Worm (Caenorhabditis elegans) whole organism, L1 larva: ENCODE measurements around the gene meg-3.

ENCODE experiments used
- C34B4.2 ChIP-seq: sonication (generic microtip); optimal IDR thresholded peaks from 2 replicates; lab custom pipeline; 2017; ENCODE audit warnings: mild to moderate bottlenecking, missing genetic modification characterization, missing compliant biosample characterization
- F16B12.6 ChIP-seq: fragments of 150-350 bp; optimal IDR thresholded peaks from 2 replicates; lab custom pipeline; 2014; ENCODE audit warnings: missing biosample characterization, missing genetic modification characterization
- aha-1 ChIP-seq: fragments of 150-350 bp; optimal IDR thresholded peaks from 2 replicates; lab custom pipeline; 2014; ENCODE audit warnings: missing biosample characterization, missing genetic modification characterization
- aly-2 ChIP-seq: fragments of 150-350 bp; optimal IDR thresholded peaks from 2 replicates; lab custom pipeline; 2014; ENCODE audit warnings: missing biosample characterization, missing genetic modification characterization
- blmp-1 ChIP-seq: fragments of 150-350 bp; optimal IDR thresholded peaks from 2 replicates; lab custom pipeline; 2014; ENCODE audit warnings: missing biosample characterization, missing genetic modification characterization
- ceh-63 ChIP-seq: fragments of 200-800 bp; sonication (Bioruptor generic); optimal IDR thresholded peaks from 2 replicates; lab custom pipeline; 2018; ENCODE audit warnings: mild to moderate bottlenecking, missing genetic modification characterization, missing compliant biosample characterization
- ceh-82 ChIP-seq, 3 experiments: fragments of 150-350 bp in 1 of 3; sonication (generic microtip) in 2 of 3; optimal IDR thresholded peaks; 2 replicates each; lab custom pipeline; 2014 to 2017; ENCODE audit warnings: missing biosample characterization in 3 of 3, missing genetic modification characterization in 3 of 3
- ceh-88 ChIP-seq: fragments of 200-800 bp; sonication (Bioruptor generic); IDR thresholded peaks from 2 replicates; pipeline ENCODE4 v1.3.6; 2022; ENCODE audit warnings: missing genetic modification characterization, missing compliant biosample characterization
- ceh-90 ChIP-seq: sonication (generic microtip); optimal IDR thresholded peaks from 2 replicates; lab custom pipeline; 2016; ENCODE audit warnings: missing genetic modification characterization, missing compliant biosample characterization
- dsc-1 ChIP-seq: sonication (generic microtip); optimal IDR thresholded peaks from 2 replicates; lab custom pipeline; 2016; ENCODE audit warnings: mild to moderate bottlenecking, missing genetic modification characterization, missing compliant biosample characterization
- efl-1 ChIP-seq, 4 experiments: fragments of 150-350 bp; optimal IDR thresholded peaks in 3 of 4; peaks in 1 of 4; 1 replicate in 1 of 4; 2 replicates in 3 of 4; lab custom pipeline; 2014; ENCODE audit warnings: missing biosample characterization in 2 of 4, missing genetic modification characterization in 2 of 4, missing genetic modification reagents in 2 of 4
- egl-13 ChIP-seq: sonication (generic microtip); optimal IDR thresholded peaks from 2 replicates; lab custom pipeline; 2016; ENCODE audit warnings: missing genotype, missing genetic modification reagents, missing genetic modification characterization, missing compliant biosample characterization
- egl-27 ChIP-seq, 2 experiments: fragments of 150-350 bp in 1 of 2; sonication (generic microtip); optimal IDR thresholded peaks; 3 replicates each; lab custom pipeline; 2017 to 2018; ENCODE audit warnings: missing biosample characterization in 2 of 2, missing genetic modification characterization in 2 of 2, missing genetic modification reagents in 2 of 2
- elt-2 ChIP-seq: sonication (generic microtip); optimal IDR thresholded peaks from 2 replicates; lab custom pipeline; 2016; ENCODE audit warnings: missing genetic modification characterization, mild to moderate bottlenecking, inconsistent platforms, missing compliant biosample characterization, missing genetic modification reagents
- fkh-10 ChIP-seq: sonication (generic microtip); optimal IDR thresholded peaks from 2 replicates; lab custom pipeline; 2017; ENCODE audit warnings: missing biosample characterization, missing genetic modification reagents, missing genetic modification characterization
- fos-1 ChIP-seq: fragments of 150-350 bp; optimal IDR thresholded peaks from 2 replicates; lab custom pipeline; 2014; ENCODE audit warnings: missing biosample characterization, missing genetic modification characterization
- irx-1 ChIP-seq: sonication (generic microtip); optimal IDR thresholded peaks from 2 replicates; lab custom pipeline; 2016; ENCODE audit warnings: missing genetic modification characterization, missing compliant biosample characterization
- isw-1 ChIP-seq: fragments of 200-800 bp; sonication (Bioruptor generic); IDR thresholded peaks from 2 replicates; pipeline ENCODE4 v1.3.6; 2022; ENCODE audit warnings: missing genetic modification characterization, missing compliant biosample characterization
- lin-13 ChIP-seq: fragments of 150-350 bp; optimal IDR thresholded peaks from 2 replicates; lab custom pipeline; 2014; ENCODE audit warnings: missing biosample characterization, missing genetic modification reagents, missing genetic modification characterization
- lin-15B ChIP-seq: fragments of 150-350 bp; sonication (generic microtip); optimal IDR thresholded peaks from 3 replicates; lab custom pipeline; 2014; ENCODE audit warnings: missing biosample characterization, missing genetic modification characterization
- lin-35 ChIP-seq, 2 experiments: fragments of 150-350 bp; optimal IDR thresholded peaks; 2 replicates each; lab custom pipeline; 2014; ENCODE audit warnings: missing biosample characterization in 2 of 2, missing genetic modification characterization in 2 of 2, missing genetic modification reagents in 2 of 2
- mab-9 ChIP-seq: fragments of 200-800 bp; sonication (Bioruptor generic); IDR thresholded peaks from 2 replicates; pipeline ENCODE4 v1.3.6; 2022; ENCODE audit warnings: missing genetic modification reagents, missing genetic modification characterization, missing compliant biosample characterization
- nhr-11 ChIP-seq: fragments of 150-350 bp; optimal IDR thresholded peaks from 2 replicates; lab custom pipeline; 2014; ENCODE audit warnings: missing biosample characterization, missing genetic modification characterization
- nhr-237 ChIP-seq: fragments of 150-350 bp; optimal IDR thresholded peaks from 2 replicates; lab custom pipeline; 2014; ENCODE audit warnings: missing biosample characterization, missing genetic modification characterization
- nhr-77 ChIP-seq: fragments of 150-350 bp; optimal IDR thresholded peaks from 2 replicates; lab custom pipeline; 2014; ENCODE audit warnings: missing biosample characterization, missing genetic modification characterization
- nhr-84 ChIP-seq: sonication (generic microtip); optimal IDR thresholded peaks from 2 replicates; lab custom pipeline; 2017; ENCODE audit warnings: missing biosample characterization, missing genetic modification characterization
- nhr-85 ChIP-seq: sonication (generic microtip); peaks from one replicate; lab custom pipeline; 2016; ENCODE audit warnings: missing genetic modification characterization, inconsistent platforms, missing compliant biosample characterization
- nhr-90 ChIP-seq: sonication (generic microtip); optimal IDR thresholded peaks from 2 replicates; lab custom pipeline; 2016; ENCODE audit warnings: mild to moderate bottlenecking, missing genetic modification characterization, missing compliant biosample characterization; ENCODE audit not compliant: poor library complexity
- pax-3 ChIP-seq: fragments of 200-800 bp; sonication (Bioruptor generic); optimal IDR thresholded peaks from 2 replicates; lab custom pipeline; 2018; ENCODE audit warnings: mild to moderate bottlenecking, missing genetic modification characterization, moderate library complexity, missing compliant biosample characterization
- pqm-1 ChIP-seq: sonication (generic microtip); optimal IDR thresholded peaks from 3 replicates; lab custom pipeline; 2017; ENCODE audit warnings: missing biosample characterization, missing genetic modification characterization
- rnt-1 ChIP-seq: sonication (generic microtip); optimal IDR thresholded peaks from 2 replicates; lab custom pipeline; 2016; ENCODE audit warnings: mild to moderate bottlenecking, missing genetic modification characterization, moderate library complexity, missing compliant biosample characterization
- snu-23 ChIP-seq: sonication (generic microtip); optimal IDR thresholded peaks from 2 replicates; lab custom pipeline; 2016; ENCODE audit warnings: missing genetic modification characterization, missing compliant biosample characterization
- sptf-1 ChIP-seq: fragments of 150-350 bp; optimal IDR thresholded peaks from 2 replicates; lab custom pipeline; 2014; ENCODE audit warnings: missing biosample characterization, missing genetic modification characterization
- sup-37 ChIP-seq: fragments of 200-800 bp; sonication (Bioruptor generic); optimal IDR thresholded peaks from 2 replicates; lab custom pipeline; 2018; ENCODE audit warnings: mild to moderate bottlenecking, missing genetic modification characterization, missing compliant biosample characterization
- swsn-7 ChIP-seq: sonication (generic microtip); optimal IDR thresholded peaks from 2 replicates; lab custom pipeline; 2016; ENCODE audit warnings: missing genetic modification characterization, missing compliant biosample characterization
- tbx-2 ChIP-seq: sonication (generic microtip); optimal IDR thresholded peaks from 2 replicates; lab custom pipeline; 2016; ENCODE audit warnings: missing genetic modification characterization, missing compliant biosample characterization
- unc-30 ChIP-seq: sonication (generic microtip); optimal IDR thresholded peaks from 2 replicates; lab custom pipeline; 2017; ENCODE audit warnings: missing biosample characterization, missing genetic modification characterization
- unc-62 ChIP-seq: fragments of 150-350 bp; optimal IDR thresholded peaks from 2 replicates; lab custom pipeline; 2014; ENCODE audit warnings: missing biosample characterization, missing genetic modification reagents, missing genetic modification characterization
- unc-86 ChIP-seq: sonication (generic microtip); optimal IDR thresholded peaks from 2 replicates; lab custom pipeline; 2016; ENCODE audit warnings: missing genetic modification characterization, missing compliant biosample characterization
- unc-98 ChIP-seq: fragments of 200-800 bp; sonication (Bioruptor generic); IDR thresholded peaks from 2 replicates; pipeline ENCODE4 v1.3.6; 2022; ENCODE audit warnings: missing genetic modification characterization, missing compliant biosample characterization
- zip-4 ChIP-seq: fragments of 200-800 bp; sonication (Bioruptor generic); optimal IDR thresholded peaks from 2 replicates; lab custom pipeline; 2018; ENCODE audit warnings: mild to moderate bottlenecking, missing genetic modification characterization, moderate library complexity, missing compliant biosample characterization
- ztf-11 ChIP-seq, 2 experiments: sonication (generic microtip); optimal IDR thresholded peaks; 2 replicates each; lab custom pipeline; 2016 to 2017; ENCODE audit warnings: missing genetic modification characterization in 2 of 2, missing biosample characterization in 1 of 2, missing compliant biosample characterization in 1 of 2

Gene meg-3

DNA sequence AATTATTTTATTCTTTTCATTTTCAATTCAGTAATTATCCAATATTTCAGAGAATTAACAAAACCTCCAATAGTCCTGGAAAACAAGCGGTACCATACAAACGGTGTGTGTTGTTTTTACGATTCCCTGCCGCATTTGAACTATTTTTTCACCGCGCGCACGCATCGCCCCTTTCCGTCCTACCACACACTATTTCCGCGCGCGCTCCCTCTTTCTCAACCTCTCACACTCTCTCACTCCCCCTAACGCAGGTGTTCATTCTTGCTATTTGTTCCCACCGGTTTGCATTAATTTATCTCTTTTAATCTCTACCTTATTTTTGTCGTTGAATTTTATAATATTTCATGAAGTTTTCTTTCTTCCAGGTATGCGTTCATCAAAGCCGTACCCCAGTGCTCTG lies 11.7 kb downstream of the meg-3 start, which contains the start of gene F52D2.12:
F52D2.12 (plus strand) TSS at position 307 of the 400 bp plus-strand sequence.
- TF ChIP-seq zip-4 = no peak
- no peak for TF ChIP-seq efl-1 (optimal IDR thresholded peaks at IDR 0.05; lab: Kevin White, UChicago)
- peak in 1 of 2 experiments; percentile 19 for TF ChIP-seq efl-1 (GFP tag; optimal IDR thresholded peaks at IDR 0.05 in 1 of 2; lab: Kevin White, UChicago)

DNA sequence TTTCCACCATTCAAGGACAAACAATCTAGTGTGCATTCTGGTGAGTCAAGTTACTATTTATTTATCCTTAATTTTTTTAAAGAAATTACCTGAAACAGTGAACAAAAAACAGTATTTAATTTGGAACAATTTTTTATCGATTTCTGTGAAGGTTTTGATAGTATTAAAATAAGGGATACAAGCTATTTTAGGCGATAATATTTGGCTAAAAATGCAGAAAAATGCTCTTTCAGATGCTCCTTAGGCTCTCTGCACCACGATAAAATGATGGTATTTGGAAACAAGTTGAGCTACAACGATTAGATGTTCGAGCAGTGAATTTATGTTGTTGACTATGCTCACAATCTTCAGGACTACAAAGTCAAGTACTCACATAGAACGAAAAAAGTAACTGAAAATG lies 13.7 kb downstream of the meg-3 start, which contains the start of gene F52D2.6:
F52D2.6 (plus strand) TSS at position 301 of the 400 bp plus-strand sequence.
- TF ChIP-seq nhr-237 (tag; lab: Kevin White, UChicago) = no peak
- no peak for TF ChIP-seq nhr-90 (tag; lab: Kevin White, UChicago)
- TF ChIP-seq ceh-63 (GFP tag; lab: Kevin White, UChicago) = no peak
- no peak for TF ChIP-seq F16B12.6 (tag; lab: Kevin White, UChicago)
- TF ChIP-seq nhr-84 (tag; lab: Kevin White, UChicago) = no peak
- TF ChIP-seq aly-2 (tag; lab: Kevin White, UChicago) = no peak
- no peak for TF ChIP-seq pqm-1
- no peak for TF ChIP-seq irx-1 (tag; lab: Kevin White, UChicago)
- TF ChIP-seq isw-1 (GFP tag; lab: Robert Waterston, UW) = no peak
- TF ChIP-seq unc-30 (tag; lab: Kevin White, UChicago) = no peak
- no peak for TF ChIP-seq ceh-88
- no peak for TF ChIP-seq swsn-7 (tag; lab: Kevin White, UChicago)
- TF ChIP-seq tbx-2 = no peak
- no peak for TF ChIP-seq C34B4.2 (tag; lab: Kevin White, UChicago)
- no peak for TF ChIP-seq egl-13 (tag; lab: Kevin White, UChicago)
- TF ChIP-seq sup-37 = no peak

DNA sequence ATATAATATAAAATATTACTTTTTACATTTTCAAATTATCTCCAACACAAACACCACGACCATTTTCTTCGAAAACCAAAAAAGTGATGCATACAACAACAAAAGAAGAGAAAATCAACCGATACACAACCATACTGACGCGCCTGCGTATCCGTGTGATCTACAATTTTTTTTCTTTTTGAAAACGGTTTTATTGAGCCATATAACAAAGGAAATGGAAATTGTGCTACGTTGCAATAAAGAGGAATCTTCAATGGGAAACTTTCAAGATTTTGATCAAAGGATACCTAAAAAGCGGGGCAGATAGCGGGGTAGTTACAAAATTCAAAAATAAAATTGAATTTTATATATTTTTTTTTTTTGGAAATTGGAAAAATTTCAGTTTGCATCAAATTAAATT lies 14.7 kb downstream of the meg-3 start, which contains the start of gene F52D2.5:
F52D2.5 (minus strand) TSS at position 101 of the 400 bp plus-strand sequence.
- TF ChIP-seq pax-3 = no peak
- no peak for TF ChIP-seq rnt-1
- TF ChIP-seq nhr-11 (tag; lab: Kevin White, UChicago) = no peak
- no peak for TF ChIP-seq aly-2 (tag; lab: Kevin White, UChicago)
- no peak for TF ChIP-seq aha-1
- TF ChIP-seq nhr-84 (tag; lab: Kevin White, UChicago) = no peak
- TF ChIP-seq swsn-7 (tag; lab: Kevin White, UChicago) = no peak
- TF ChIP-seq, all 84 proteins: peak for 0

DNA sequence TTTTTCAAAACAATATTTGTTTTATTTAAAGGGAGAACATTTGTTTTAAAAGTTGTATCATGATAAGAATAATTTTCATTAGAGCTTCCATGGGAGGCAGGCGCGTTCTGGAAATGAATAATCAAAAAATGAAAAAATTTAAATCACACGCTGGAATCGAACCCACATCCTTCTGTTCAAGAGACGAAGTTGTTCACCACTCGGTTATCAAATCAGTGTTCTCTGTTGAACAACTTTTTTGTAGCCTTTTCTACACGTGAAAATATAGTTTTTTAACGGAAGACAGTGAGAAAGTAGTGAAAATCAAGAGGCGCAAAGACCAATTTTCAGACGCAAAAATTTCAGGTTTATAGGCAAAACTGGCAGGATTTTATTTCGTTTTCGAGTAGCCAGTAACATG lies 16.6 kb downstream of the meg-3 start:
- TF ChIP-seq unc-30 (tag; lab: Kevin White, UChicago) (no peak), ztf-11 (tag; optimal IDR thresholded peaks at IDR 0.05; lab: Kevin White, UChicago) (no peak), dsc-1 (tag; lab: Kevin White, UChicago) (no peak), blmp-1 (no peak), unc-62 (no peak), unc-98 (no peak), F16B12.6 (tag; lab: Kevin White, UChicago) (no peak)

DNA sequence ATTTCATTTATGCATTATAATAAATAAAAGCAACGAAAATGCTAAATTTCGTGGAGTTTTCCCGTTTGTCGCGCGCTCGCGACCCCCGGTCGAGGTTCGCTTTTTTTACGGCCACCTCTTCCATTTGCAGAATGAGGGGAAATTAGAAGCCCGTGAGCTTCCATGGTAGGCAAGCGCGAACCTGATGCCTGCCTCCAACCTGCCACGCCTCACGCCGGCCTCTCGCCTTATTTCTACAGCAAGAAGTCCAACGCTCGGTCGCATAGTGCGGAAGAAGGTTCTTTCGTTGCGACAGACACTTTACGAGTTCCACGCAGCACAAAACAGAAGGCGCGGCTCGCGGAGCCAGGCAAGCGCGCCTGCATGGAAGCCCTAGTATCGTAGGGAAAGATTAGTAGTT lies 17.8 kb downstream of the meg-3 start:
- TF ChIP-seq nhr-85 (tag; lab: Kevin White, UChicago) (no peak), unc-86 (tag; lab: Kevin White, UChicago) (no peak), fos-1 (tag; lab: Kevin White, UChicago) (no peak), lin-35 (GFP tag; optimal IDR thresholded peaks at IDR 0.05; lab: Kevin White, UChicago) (no peak), ceh-82 (tag; optimal IDR thresholded peaks at IDR 0.05; lab: Kevin White, UChicago) (no peak), fkh-10 (GFP tag; lab: Kevin White, UChicago) (no peak), lin-15B (no peak), egl-27 (tag; optimal IDR thresholded peaks at IDR 0.05; lab: Kevin White, UChicago) (no peak), snu-23 (no peak), aha-1 (no peak), nhr-77 (no peak), sptf-1 (tag; lab: Kevin White, UChicago) (no peak), mab-9 (GFP tag; lab: Robert Waterston, UW) (no peak), elt-2 (tag; lab: Kevin White, UChicago) (no peak), ceh-90 (tag; lab: Kevin White, UChicago) (no peak), lin-13 (no peak)
